Worm (Caenorhabditis elegans): Measurements from ENCODE around the gene grd-8.

grd-8 gene

DNA sequence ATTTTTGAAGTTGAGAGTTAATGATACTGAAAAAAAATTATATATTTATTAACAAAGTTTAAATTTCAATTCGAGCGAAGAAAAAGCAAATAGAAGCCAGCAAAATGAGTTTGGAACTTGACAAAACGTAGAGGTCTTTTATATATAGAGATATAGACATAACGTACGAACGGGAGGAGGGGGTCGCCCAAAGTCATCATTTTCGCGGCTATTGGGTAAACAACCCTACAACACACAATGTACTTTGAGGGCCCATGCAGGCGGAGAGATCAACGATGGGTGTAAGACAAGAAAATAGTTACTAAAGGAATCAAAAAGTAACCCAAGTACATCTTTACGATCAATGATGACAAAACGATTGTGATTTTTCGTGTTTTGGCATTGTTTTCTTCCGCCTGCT lies 30.6 kb upstream of the grd-8 start, which contains the start of gene ZK742.4:
ZK742.4 (minus strand) TSS at position 35 of the 400 bp plus-strand sequence.
- TF ChIP-seq sma-9 (GFP tag; optimal IDR thresholded peaks at IDR 0.05): peak; percentile 24
- no peak for TF ChIP-seq sma-9 (tag; optimal IDR thresholded peaks at IDR 0.05)
- TF ChIP-seq Y55F3AM.14 (GFP tag; optimal IDR thresholded peaks at IDR 0.05): no peak
- TF ChIP-seq unc-55 (GFP tag; optimal IDR thresholded peaks at IDR 0.05): no peak
- no peak for TF ChIP-seq peb-1 (tag; optimal IDR thresholded peaks at IDR 0.05)
- no peak for TF ChIP-seq lin-11 (tag; optimal IDR thresholded peaks at IDR 0.05)

DNA sequence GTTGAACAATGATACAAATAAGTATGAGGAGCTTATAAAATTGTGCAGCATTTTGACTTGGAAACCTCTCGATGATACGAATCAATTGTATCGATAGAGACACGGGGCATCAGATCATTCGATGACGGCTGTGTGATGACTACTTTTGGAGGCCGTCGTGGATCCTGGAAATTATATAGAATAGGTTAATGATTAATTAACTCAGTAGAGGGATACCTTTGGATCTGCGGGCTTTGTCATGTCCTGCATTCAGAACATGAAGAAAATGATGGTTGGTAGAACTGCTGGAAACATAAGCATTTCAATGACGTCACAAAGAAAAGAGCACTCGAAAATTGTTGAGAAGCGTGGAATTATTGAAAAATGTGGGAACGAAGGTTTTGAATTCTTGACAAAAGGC lies 27.7 kb upstream of the grd-8 start, which contains the start of gene ZK742.6:
ZK742.6 (minus strand) TSS at position 342 of the 400 bp plus-strand sequence.
- TF ChIP-seq unc-62 (GFP tag; optimal IDR thresholded peaks at IDR 0.05) (no peak), ztf-1 (GFP tag; conservative IDR thresholded peaks at IDR 0.05) (no peak), nhr-237 (tag; optimal IDR thresholded peaks at IDR 0.05) (no peak), unc-55 (GFP tag; optimal IDR thresholded peaks at IDR 0.05) (no peak), dmd-4 (tag; optimal IDR thresholded peaks at IDR 0.05) (no peak), lin-11 (tag; optimal IDR thresholded peaks at IDR 0.05) (no peak), ama-1 (optimal IDR thresholded peaks at IDR 0.05) (no peak), R02D3.7 (tag; optimal IDR thresholded peaks at IDR 0.05) (no peak), nhr-10 (tag; optimal IDR thresholded peaks at IDR 0.05) (no peak), blmp-1 (tag; optimal IDR thresholded peaks at IDR 0.05; ENCODE audit: insufficient read depth) (no peak), skn-1 (tag; optimal IDR thresholded peaks at IDR 0.05) (no peak), peb-1 (tag; optimal IDR thresholded peaks at IDR 0.05) (no peak), lin-13 (GFP tag; optimal IDR thresholded peaks at IDR 0.05) (no peak), mdl-1 (tag; optimal IDR thresholded peaks at IDR 0.05) (no peak)

DNA sequence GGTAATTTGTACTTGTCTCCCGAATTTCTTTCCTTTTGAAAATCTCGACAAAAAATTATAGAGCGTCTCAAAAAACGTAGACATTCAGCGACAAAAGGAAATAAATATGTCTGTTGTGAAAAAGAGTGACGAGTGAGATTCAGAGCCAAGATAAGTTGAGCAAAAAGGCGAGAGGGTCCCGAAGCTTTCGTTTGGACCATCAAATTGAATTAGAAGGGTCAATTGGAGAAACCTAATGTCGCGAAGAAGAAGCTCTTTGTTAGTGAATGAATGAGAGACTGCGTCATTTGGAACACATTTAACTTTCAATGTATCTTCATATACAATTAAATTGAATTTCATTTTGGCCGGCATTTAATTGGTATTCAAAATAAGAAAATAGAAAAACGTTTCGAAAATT lies 25.8 kb upstream of the grd-8 start:
- TF ChIP-seq mbf-1 (tag; optimal IDR thresholded peaks at IDR 0.05) (no peak), nhr-25 (tag; optimal IDR thresholded peaks at IDR 0.05) (no peak), blmp-1 (tag; optimal IDR thresholded peaks at IDR 0.05; ENCODE audit: insufficient read depth) (no peak), unc-62 (GFP tag; optimal IDR thresholded peaks at IDR 0.05) (no peak), lin-13 (GFP tag; optimal IDR thresholded peaks at IDR 0.05) (no peak), nhr-77 (tag; optimal IDR thresholded peaks at IDR 0.05) (no peak), elt-1 (tag; optimal IDR thresholded peaks at IDR 0.05) (no peak), unc-39 (tag; optimal IDR thresholded peaks at IDR 0.05) (no peak), peb-1 (tag; optimal IDR thresholded peaks at IDR 0.05) (no peak), ZK546.5 (tag; optimal IDR thresholded peaks at IDR 0.05) (no peak), R02D3.7 (tag; optimal IDR thresholded peaks at IDR 0.05) (no peak), crh-2 (tag; optimal IDR thresholded peaks at IDR 0.05) (no peak), fos-1 (tag; optimal IDR thresholded peaks at IDR 0.05) (no peak), F13H6.1 (tag; optimal IDR thresholded peaks at IDR 0.05) (no peak), snpc-4 (tag; optimal IDR thresholded peaks at IDR 0.05) (no peak)

DNA sequence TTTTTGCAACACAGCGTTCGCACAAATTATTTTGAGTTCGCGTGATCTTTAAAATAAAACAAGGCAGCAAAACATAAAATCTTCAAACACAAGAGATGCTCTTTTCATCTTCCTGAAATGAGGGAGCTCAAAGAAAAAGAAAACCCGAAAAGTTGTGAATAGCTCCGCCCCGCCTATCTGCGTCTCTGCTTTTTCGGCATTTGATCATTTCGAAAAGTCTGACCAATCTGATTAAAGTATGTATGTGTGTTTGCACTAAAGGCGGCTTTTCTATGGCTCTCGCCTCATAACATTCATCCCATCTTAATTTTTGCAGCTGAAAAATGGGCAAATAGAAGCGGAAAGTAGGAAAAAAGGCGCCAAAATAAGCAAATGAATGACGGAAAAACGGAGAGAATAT lies 22.7 kb upstream of the grd-8 start:
- TF ChIP-seq F13H6.1 (tag; optimal IDR thresholded peaks at IDR 0.05) (no peak), unc-55 (GFP tag; optimal IDR thresholded peaks at IDR 0.05) (peak; percentile 21), C34F6.9 (tag; optimal IDR thresholded peaks at IDR 0.05) (peak; percentile 13)

DNA sequence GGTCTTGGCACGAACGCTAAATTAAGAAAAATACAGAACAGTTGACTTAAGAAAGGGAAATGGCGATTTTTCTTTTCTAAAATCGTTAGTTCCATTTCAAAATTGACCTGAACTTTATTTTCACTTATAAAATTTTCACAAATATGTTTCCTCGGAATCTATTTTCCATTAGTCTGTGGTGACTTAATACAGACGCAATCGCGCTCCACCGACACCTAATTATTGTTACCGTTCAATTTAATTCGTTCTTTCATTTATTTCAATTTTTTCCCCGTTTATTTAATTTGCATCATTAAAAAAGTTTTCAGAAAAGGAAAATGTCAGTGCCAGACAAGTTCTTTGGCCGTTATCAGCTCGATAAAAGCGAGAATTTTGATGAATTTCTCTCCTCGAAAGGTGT lies 22.1 kb upstream of the grd-8 start, which contains the start of gene lbp-4:
lbp-4 (plus strand) TSS at position 309 of the 400 bp plus-strand sequence.
- TF ChIP-seq ceh-82 (tag; optimal IDR thresholded peaks at IDR 0.05): no peak
- no peak for TF ChIP-seq blmp-1 (tag; optimal IDR thresholded peaks at IDR 0.05; ENCODE audit: insufficient read depth)
- TF ChIP-seq mab-5 (tag; optimal IDR thresholded peaks at IDR 0.05): no peak
- no peak for TF ChIP-seq sem-4 (tag; optimal IDR thresholded peaks at IDR 0.05)
- no peak for TF ChIP-seq dmd-4 (tag; optimal IDR thresholded peaks at IDR 0.05)
- TF ChIP-seq nhr-23 (tag; optimal IDR thresholded peaks at IDR 0.05): no peak
- no peak for TF ChIP-seq R02D3.7 (tag; optimal IDR thresholded peaks at IDR 0.05)
- peak; percentile 47 for TF ChIP-seq crh-2 (tag; optimal IDR thresholded peaks at IDR 0.05)
- peak; percentile 24 for TF ChIP-seq nhr-129 (tag; optimal IDR thresholded peaks at IDR 0.05)
- TF ChIP-seq unc-55 (GFP tag; optimal IDR thresholded peaks at IDR 0.05): peak; percentile 71
- TF ChIP-seq C34F6.9 (tag; optimal IDR thresholded peaks at IDR 0.05): peak; percentile 71
- TF ChIP-seq lin-39 (tag; optimal IDR thresholded peaks at IDR 0.05): no peak
- no peak for TF ChIP-seq lin-11 (tag; optimal IDR thresholded peaks at IDR 0.05)
- TF ChIP-seq sma-9 (GFP tag; optimal IDR thresholded peaks at IDR 0.05): peak; percentile 7
- TF ChIP-seq sma-9 (tag; optimal IDR thresholded peaks at IDR 0.05): no peak
- TF ChIP-seq sma-3 (GFP tag; optimal IDR thresholded peaks at IDR 0.05): peak; percentile 45
- TF ChIP-seq lsy-2 (tag; optimal IDR thresholded peaks at IDR 0.05): peak in 1 of 2 experiments; percentile 64
- peak; percentile 50 for TF ChIP-seq fos-1 (tag; optimal IDR thresholded peaks at IDR 0.05)
- peak; percentile 27 for TF ChIP-seq gmeb-1 (tag; optimal IDR thresholded peaks at IDR 0.05)
- TF ChIP-seq ama-1 (optimal IDR thresholded peaks at IDR 0.05): no peak
- no peak for TF ChIP-seq mbf-1 (tag; optimal IDR thresholded peaks at IDR 0.05)

All from whole organism, L2 larva.